Fruit fly (Drosophila melanogaster) whole organism, wandering third instar larva: ENCODE results near the gene rdgB.

ENCODE experiments used
- Dfd ChIP-seq: fragments of >200 bp; optimal IDR thresholded peaks from 2 replicates; lab custom pipeline; 2017; ENCODE audit warnings: missing biosample characterization, missing genetic modification characterization
- Dif ChIP-seq: fragments of 200-275, 200-300 bp; sonication (Bioruptor generic); optimal IDR thresholded peaks from 2 replicates; lab custom pipeline; 2018; ENCODE audit warnings: missing biosample characterization, missing genetic modification characterization; ENCODE audit not compliant: partially characterized antibody
- HLH106 ChIP-seq: fragments of 200-800 bp; optimal IDR thresholded peaks from 3 replicates; lab custom pipeline; 2019; ENCODE audit warnings: missing biosample characterization, mild to moderate bottlenecking, missing genetic modification characterization, moderate library complexity
- Hr83 ChIP-seq: fragments of 200-300 bp; sonication (Bioruptor generic); optimal IDR thresholded peaks from 2 replicates; lab custom pipeline; 2016; ENCODE audit warnings: missing biosample characterization, mild to moderate bottlenecking, missing genetic modification characterization, moderate library complexity; ENCODE audit not compliant: poor library complexity, severe bottlenecking
- Rel ChIP-seq, 2 experiments: fragments of 200-800 bp; sonication (Bioruptor generic) in 1 of 2; optimal IDR thresholded peaks; 2 replicates in 1 of 2; 3 replicates in 1 of 2; lab custom pipeline; 2016 to 2019; ENCODE audit warnings: mild to moderate bottlenecking in 2 of 2, missing biosample characterization in 2 of 2, missing genetic modification characterization in 2 of 2, moderate library complexity in 1 of 2
- br ChIP-seq: fragments of 200-800 bp; sonication (Bioruptor generic); optimal IDR thresholded peaks from 2 replicates; lab custom pipeline; 2016; ENCODE audit warnings: missing biosample characterization, missing genetic modification characterization
- brk ChIP-seq: fragments of 200-800 bp; sonication (Bioruptor generic); optimal IDR thresholded peaks from 2 replicates; lab custom pipeline; 2016; ENCODE audit warnings: missing biosample characterization, mild to moderate bottlenecking, missing genetic modification characterization
- ey ChIP-seq: fragments of 200-800 bp; sonication (Bioruptor generic); optimal IDR thresholded peaks from 2 replicates; lab custom pipeline; 2016; ENCODE audit warnings: missing biosample characterization, missing genetic modification characterization
- lola ChIP-seq: fragments of >200 bp; optimal IDR thresholded peaks from 2 replicates; lab custom pipeline; 2017; ENCODE audit warnings: missing biosample characterization, missing genetic modification characterization
- pan ChIP-seq: fragments of >200 bp; optimal IDR thresholded peaks from 2 replicates; lab custom pipeline; 2017

- TF ChIP-seq Hr83 (GFP tag; lab: Kevin White, UChicago) (no peak), HLH106 (tag; lab: Kevin White, UChicago) (peak; percentile 38), pan (no peak), lola (GFP tag; lab: Kevin White, UChicago) (no peak), ey (GFP tag; lab: Kevin White, UChicago) (peak; percentile 42), Rel (GFP tag; optimal IDR thresholded peaks at IDR 0.05; lab: Kevin White, UChicago) (no peak), Rel (tag; optimal IDR thresholded peaks at IDR 0.05; lab: Kevin White, UChicago) (peak; percentile 42), Dif (GFP tag; lab: Kevin White, UChicago) (no peak), br (peak; percentile 1), brk (GFP tag; lab: Kevin White, UChicago) (no peak), Dfd (GFP tag; lab: Kevin White, UChicago) (no peak)
Observed at dm6 chrX:13748906-13749872, 13.4 kb upstream of the rdgB start.
